Worm (Caenorhabditis elegans) whole organism, L3 larva: ENCODE data around the gene F38B6.6.

Source experiments
- R02D3.7 ChIP-seq: fragments of 150-350 bp; optimal IDR thresholded peaks from 2 replicates; lab custom pipeline; 2014; ENCODE audit warnings: missing biosample characterization, missing genetic modification characterization
- ZK546.5 ChIP-seq: sonication (generic microtip); optimal IDR thresholded peaks from 2 replicates; lab custom pipeline; 2017; ENCODE audit warnings: missing biosample characterization, missing genetic modification characterization
- aly-2 ChIP-seq: fragments of 150-350 bp; optimal IDR thresholded peaks from 2 replicates; lab custom pipeline; 2014; ENCODE audit warnings: missing biosample characterization, missing genetic modification characterization
- ama-1 ChIP-seq: fragments of 150-350 bp; optimal IDR thresholded peaks from 2 replicates; lab custom pipeline; 2018
- ceh-28 ChIP-seq: fragments of 150-350 bp; optimal IDR thresholded peaks from 2 replicates; lab custom pipeline; 2014; ENCODE audit warnings: missing biosample characterization, missing genetic modification reagents, missing genetic modification characterization
- ceh-82 ChIP-seq: fragments of 150-350 bp; optimal IDR thresholded peaks from 2 replicates; lab custom pipeline; 2014; ENCODE audit warnings: missing biosample characterization, missing genetic modification characterization
- egl-27 ChIP-seq: sonication (generic microtip); optimal IDR thresholded peaks from 4 replicates; lab custom pipeline; 2017; ENCODE audit warnings: missing biosample characterization, missing genetic modification reagents, missing genetic modification characterization
- egl-5 ChIP-seq: fragments of 150-350 bp; optimal IDR thresholded peaks from 2 replicates; lab custom pipeline; 2017; ENCODE audit warnings: missing biosample characterization, missing genetic modification reagents, missing genetic modification characterization, inconsistent platforms
- elt-1 ChIP-seq: fragments of 150-350 bp; optimal IDR thresholded peaks from 2 replicates; lab custom pipeline; 2014; ENCODE audit warnings: missing biosample characterization, missing genetic modification characterization
- elt-2 ChIP-seq: sonication (generic microtip); optimal IDR thresholded peaks from 2 replicates; lab custom pipeline; 2016; ENCODE audit warnings: missing genetic modification reagents, mild to moderate bottlenecking, missing genetic modification characterization, missing compliant biosample characterization
- eor-1 ChIP-seq, 2 experiments: fragments of 150-350 bp; optimal IDR thresholded peaks; 2 replicates each; lab custom pipeline; 2014 to 2018; ENCODE audit warnings: missing biosample characterization in 2 of 2, missing genetic modification characterization in 2 of 2
- fkh-10 ChIP-seq: sonication (generic microtip); optimal IDR thresholded peaks from 2 replicates; lab custom pipeline; 2017; ENCODE audit warnings: missing biosample characterization, missing genetic modification reagents, missing genetic modification characterization
- fkh-2 ChIP-seq: fragments of 150-350 bp; optimal IDR thresholded peaks from 2 replicates; lab custom pipeline; 2014; ENCODE audit warnings: missing biosample characterization, missing genetic modification reagents, missing genetic modification characterization
- fos-1 ChIP-seq: fragments of 150-350 bp; optimal IDR thresholded peaks from 2 replicates; lab custom pipeline; 2014; ENCODE audit warnings: missing biosample characterization, missing genetic modification characterization
- hmg-11 ChIP-seq: sonication (generic microtip); optimal IDR thresholded peaks from 2 replicates; lab custom pipeline; 2016; ENCODE audit warnings: missing genetic modification characterization, missing compliant biosample characterization
- jun-1 ChIP-seq: fragments of 150-350 bp; optimal IDR thresholded peaks from 2 replicates; lab custom pipeline; 2014; ENCODE audit warnings: missing biosample characterization, missing genetic modification reagents, missing genetic modification characterization
- lin-15B ChIP-seq: fragments of 150-350 bp; optimal IDR thresholded peaks from 2 replicates; lab custom pipeline; 2014; ENCODE audit warnings: missing biosample characterization, missing genetic modification characterization
- lin-39 ChIP-seq: fragments of 150-350 bp; optimal IDR thresholded peaks from 2 replicates; lab custom pipeline; 2018; ENCODE audit warnings: missing biosample characterization, missing genetic modification reagents, missing genetic modification characterization
- lsy-12 ChIP-seq: sonication (generic microtip); optimal IDR thresholded peaks from 2 replicates; lab custom pipeline; 2016; ENCODE audit warnings: mild to moderate bottlenecking, missing genetic modification characterization, missing compliant biosample characterization
- mdl-1 ChIP-seq: fragments of 150-350 bp; optimal IDR thresholded peaks from 2 replicates; lab custom pipeline; 2014; ENCODE audit warnings: missing biosample characterization, missing genetic modification characterization
- nfya-1 ChIP-seq: sonication (generic microtip); optimal IDR thresholded peaks from 2 replicates; lab custom pipeline; 2017; ENCODE audit warnings: missing genetic modification characterization, mild to moderate bottlenecking, missing compliant biosample characterization, antibody characterized with exemption, moderate library complexity; ENCODE audit not compliant: insufficient read depth
- nhr-11 ChIP-seq: fragments of 150-350 bp; optimal IDR thresholded peaks from 2 replicates; lab custom pipeline; 2014; ENCODE audit warnings: missing biosample characterization, missing genetic modification characterization
- nhr-23 ChIP-seq: fragments of 150-350 bp; optimal IDR thresholded peaks from 2 replicates; lab custom pipeline; 2014; ENCODE audit warnings: missing biosample characterization, missing genetic modification reagents, missing genetic modification characterization
- nhr-237 ChIP-seq: fragments of 150-350 bp; optimal IDR thresholded peaks from 2 replicates; lab custom pipeline; 2014; ENCODE audit warnings: missing biosample characterization, missing genetic modification characterization
- nhr-25 ChIP-seq: sonication (generic microtip); optimal IDR thresholded peaks from 2 replicates; lab custom pipeline; 2017; ENCODE audit warnings: missing biosample characterization, missing genetic modification characterization
- nhr-28 ChIP-seq: fragments of 150-350 bp; optimal IDR thresholded peaks from 2 replicates; lab custom pipeline; 2014; ENCODE audit warnings: missing biosample characterization, missing genetic modification characterization
- nhr-43 ChIP-seq: sonication (generic microtip); optimal IDR thresholded peaks from 2 replicates; lab custom pipeline; 2016; ENCODE audit warnings: mild to moderate bottlenecking, missing genetic modification characterization, missing compliant biosample characterization; ENCODE audit not compliant: poor library complexity, severe bottlenecking
- nhr-67 ChIP-seq: fragments of 150-350 bp; optimal IDR thresholded peaks from 2 replicates; lab custom pipeline; 2014; ENCODE audit warnings: missing biosample characterization, missing genetic modification characterization
- nhr-76 ChIP-seq: fragments of 150-350 bp; sonication (generic microtip); optimal IDR thresholded peaks from 5 replicates; lab custom pipeline; 2014; ENCODE audit warnings: missing biosample characterization, missing genetic modification characterization
- pha-4 ChIP-seq: fragments of 150-350 bp; optimal IDR thresholded peaks from 2 replicates; lab custom pipeline; 2014; ENCODE audit warnings: missing biosample characterization, missing genetic modification reagents, missing genetic modification characterization
- pqm-1 ChIP-seq: fragments of 150-350 bp; optimal IDR thresholded peaks from 2 replicates; lab custom pipeline; 2017; ENCODE audit warnings: missing biosample characterization, missing genetic modification characterization, inconsistent platforms
- sea-2 ChIP-seq: fragments of 150-350 bp; sonication (generic microtip); optimal IDR thresholded peaks from 4 replicates; lab custom pipeline; 2014; ENCODE audit warnings: missing biosample characterization, missing genetic modification reagents, missing genetic modification characterization
- snpc-4 ChIP-seq: fragments of 150-350 bp; optimal IDR thresholded peaks from 2 replicates; lab custom pipeline; 2014; ENCODE audit warnings: missing biosample characterization, missing genetic modification characterization
- tbx-2 ChIP-seq: sonication (generic microtip); optimal IDR thresholded peaks from 2 replicates; lab custom pipeline; 2016; ENCODE audit warnings: mild to moderate bottlenecking, missing genetic modification characterization, missing compliant biosample characterization
- unc-39 ChIP-seq: sonication (generic microtip); optimal IDR thresholded peaks from 4 replicates; lab custom pipeline; 2017; ENCODE audit warnings: missing biosample characterization, missing genetic modification characterization
- unc-62 ChIP-seq: fragments of 150-350 bp; sonication (generic microtip); optimal IDR thresholded peaks from 4 replicates; lab custom pipeline; 2014; ENCODE audit warnings: missing biosample characterization, missing genetic modification reagents, missing genetic modification characterization
- zag-1 ChIP-seq: fragments of 150-350 bp; optimal IDR thresholded peaks from 2 replicates; lab custom pipeline; 2014; ENCODE audit warnings: missing biosample characterization, missing genetic modification characterization
- ztf-11 ChIP-seq: fragments of 150-350 bp; optimal IDR thresholded peaks from 2 replicates; lab custom pipeline; 2014; ENCODE audit warnings: missing biosample characterization, missing genetic modification characterization
- ztf-4 ChIP-seq: fragments of 150-350 bp; optimal IDR thresholded peaks from 2 replicates; lab custom pipeline; 2014; ENCODE audit warnings: missing biosample characterization, missing genetic modification characterization

The F38B6.6 gene

DNA sequence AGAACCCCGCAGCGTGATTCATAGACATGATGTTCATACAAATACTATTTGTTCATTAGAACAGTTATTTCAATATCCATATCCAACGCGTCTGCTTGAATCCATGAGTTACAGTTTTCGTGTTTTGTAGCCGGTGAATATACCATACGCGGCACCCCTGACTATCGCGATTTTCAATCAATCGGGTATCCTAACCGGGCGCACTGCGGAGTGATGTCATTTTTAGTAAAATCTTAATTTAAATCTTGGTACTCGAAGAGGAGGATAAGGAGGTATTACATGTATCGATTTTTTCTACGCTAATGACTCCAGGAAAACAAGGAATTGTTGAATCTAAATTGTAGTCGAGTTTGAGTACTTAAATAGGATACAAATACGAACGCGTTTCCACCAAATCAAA, 20.5 kb downstream of the F38B6.6 start:
- TF ChIP-seq mdl-1 (tag; lab: Kevin White, UChicago) (no peak), zag-1 (tag; lab: Kevin White, UChicago) (no peak), nhr-237 (tag; lab: Kevin White, UChicago) (no peak), unc-39 (no peak), elt-1 (peak; percentile 22), ztf-11 (tag; lab: Kevin White, UChicago) (no peak), nhr-23 (tag; lab: Kevin White, UChicago) (no peak)

DNA sequence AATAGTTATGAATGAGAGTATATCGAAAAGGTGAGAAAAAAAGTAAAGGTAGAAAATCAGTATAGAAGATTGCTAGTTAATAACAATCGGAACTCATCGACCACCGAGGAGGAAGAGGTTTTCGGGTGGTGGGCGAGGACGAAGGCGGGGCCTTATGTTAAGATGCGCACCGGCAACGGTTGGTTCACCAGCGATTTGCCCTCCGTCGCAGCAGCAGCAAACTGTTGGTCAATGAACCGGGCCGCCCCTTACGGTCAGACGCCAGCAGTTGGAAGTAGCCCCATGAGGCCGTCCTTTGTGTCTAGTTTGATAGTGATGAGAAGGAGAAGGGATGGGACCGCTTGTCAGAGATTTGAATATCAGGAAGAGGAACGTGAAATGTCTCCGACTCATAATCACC, 21.0 kb downstream of the F38B6.6 start, which contains the start of gene nhr-137:
Gene nhr-137, minus strand, starts transcription at position 101 of the 400 bp plus-strand sequence.
- TF ChIP-seq fos-1 (tag; lab: Kevin White, UChicago) = no peak
- TF ChIP-seq hmg-11 (tag; lab: Kevin White, UChicago) = no peak
- no peak for TF ChIP-seq mdl-1 (tag; lab: Kevin White, UChicago)
- no peak for TF ChIP-seq elt-1
- no peak for TF ChIP-seq unc-39
- TF ChIP-seq fkh-10 = no peak

DNA sequence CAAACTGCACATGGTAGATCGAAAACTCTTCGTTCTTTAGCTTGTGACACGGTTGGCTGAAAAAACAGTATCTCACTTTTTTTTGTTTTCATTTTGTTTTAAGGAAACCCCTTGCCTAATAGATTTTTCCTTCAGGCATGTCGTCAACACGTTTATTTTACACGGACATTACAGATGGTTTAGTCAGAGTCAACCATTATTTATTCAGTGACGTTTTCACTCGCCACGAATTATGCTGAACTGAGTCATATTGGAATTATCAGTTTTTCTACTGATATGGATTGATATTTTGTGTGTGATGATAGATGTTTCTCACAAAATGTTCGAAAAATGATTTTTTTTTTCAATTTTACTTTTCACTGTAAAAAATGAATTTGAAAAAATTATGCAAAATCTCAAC, 22.4 kb downstream of the F38B6.6 start:
- TF ChIP-seq pha-4 = peak; percentile 27
- no peak for TF ChIP-seq nhr-11 (tag; lab: Kevin White, UChicago)
- peak; percentile 77 for TF ChIP-seq elt-2 (tag; lab: Kevin White, UChicago)
- peak; percentile 57 for TF ChIP-seq pqm-1 (tag; lab: Kevin White, UChicago)
- peak; percentile 42 for TF ChIP-seq fos-1 (tag; lab: Kevin White, UChicago)
- no peak for TF ChIP-seq nhr-76 (tag; lab: Kevin White, UChicago)
- TF ChIP-seq jun-1 = no peak

DNA sequence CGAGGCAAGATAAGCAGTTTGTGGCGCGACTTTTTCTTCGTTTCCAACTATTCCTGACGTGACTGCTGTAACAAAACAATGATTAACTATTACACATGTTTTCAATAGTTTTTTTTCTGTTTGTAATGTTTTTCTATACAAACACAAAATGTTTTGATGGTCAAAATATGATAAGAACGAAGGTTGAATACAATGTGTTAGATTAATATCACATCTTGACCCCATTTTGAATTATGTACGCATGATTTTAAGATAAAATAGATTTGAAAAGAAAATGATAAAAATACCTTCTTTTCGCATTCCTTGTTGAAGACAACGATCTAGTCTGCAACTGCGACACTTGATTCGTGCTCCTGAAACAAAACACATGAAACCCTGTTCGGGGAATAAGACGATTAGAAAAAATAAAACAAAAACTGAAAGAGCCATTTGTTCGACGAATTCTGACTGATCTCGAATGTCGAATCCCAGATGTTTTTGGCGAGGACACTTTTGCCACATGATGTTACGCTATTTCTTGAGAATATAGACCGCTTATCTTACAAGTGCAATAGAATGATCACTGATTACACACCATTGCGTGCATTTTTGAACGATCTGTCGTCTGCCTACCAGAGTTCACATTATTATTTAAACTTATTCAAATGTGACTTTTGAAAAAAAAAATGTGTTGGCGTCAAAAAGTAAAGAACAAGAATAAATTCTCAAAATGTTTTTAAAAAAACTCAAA, 24.6 kb downstream of the F38B6.6 start:
- TF ChIP-seq egl-5 (tag; lab: Kevin White, UChicago) (no peak), elt-2 (tag; lab: Kevin White, UChicago) (peak; percentile 72), snpc-4 (tag; lab: Kevin White, UChicago) (no peak), nfya-1 (tag; lab: Kevin White, UChicago) (peak; percentile 1), zag-1 (tag; lab: Kevin White, UChicago) (no peak), pqm-1 (tag; lab: Kevin White, UChicago) (peak; percentile 53), fkh-2 (tag; lab: Kevin White, UChicago) (no peak), unc-62 (no peak), R02D3.7 (tag; lab: Kevin White, UChicago) (no peak), elt-1 (peak; percentile 68), lin-39 (tag; lab: Kevin White, UChicago) (no peak)

DNA sequence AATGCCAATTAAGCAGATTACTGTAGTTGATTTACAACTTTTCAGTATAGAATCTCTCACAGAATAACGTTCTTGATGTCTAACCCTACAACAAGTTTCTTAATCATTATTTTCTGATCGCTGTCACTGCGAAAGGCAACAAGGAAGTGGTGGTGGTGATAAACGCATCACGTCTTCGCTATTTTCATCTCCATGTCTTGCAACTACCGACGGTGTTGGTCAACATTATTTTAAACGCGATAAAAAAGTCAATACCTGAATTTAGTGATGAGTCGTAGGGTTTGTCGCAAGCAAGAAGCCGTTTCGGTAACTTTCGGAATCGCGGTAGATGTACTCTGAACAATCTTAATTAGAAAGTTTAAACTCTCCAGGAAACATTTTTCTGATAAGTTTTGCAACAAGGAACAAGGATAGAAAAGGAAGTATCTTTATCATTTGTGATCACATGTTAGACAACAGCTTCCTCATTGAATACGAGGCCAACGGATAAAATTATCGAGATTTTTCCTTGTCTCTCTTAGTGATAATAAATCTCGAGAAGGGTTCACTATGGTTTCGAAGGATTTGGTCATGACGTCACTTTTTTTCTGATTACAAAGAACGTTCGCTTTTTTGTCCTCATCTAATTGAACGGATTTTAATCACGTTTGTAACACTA, 26.0 kb downstream of the F38B6.6 start:
- TF ChIP-seq egl-5 (tag; lab: Kevin White, UChicago) = no peak
- no peak for TF ChIP-seq ceh-28 (tag; lab: Kevin White, UChicago)
- no peak for TF ChIP-seq ZK546.5
- TF ChIP-seq elt-1 = no peak
- TF ChIP-seq unc-39 = no peak
- no peak for TF ChIP-seq nhr-25 (tag; lab: Kevin White, UChicago)
- TF ChIP-seq nhr-43 (tag; lab: Kevin White, UChicago) = peak; percentile 42
- TF ChIP-seq egl-27 (tag; lab: Kevin White, UChicago) = peak; percentile 36
- TF ChIP-seq sea-2 = no peak
- no peak for TF ChIP-seq nfya-1 (tag; lab: Kevin White, UChicago)
- peak; percentile 95 for TF ChIP-seq nhr-23 (tag; lab: Kevin White, UChicago)
- TF ChIP-seq lsy-12 (tag; lab: Kevin White, UChicago) = no peak
- no peak for TF ChIP-seq aly-2 (tag; lab: Kevin White, UChicago)
- TF ChIP-seq pha-4 = no peak
- peak; percentile 1 for TF ChIP-seq ama-1 (lab: Kevin White, UChicago)
- no peak for TF ChIP-seq nhr-237 (tag; lab: Kevin White, UChicago)
- TF ChIP-seq hmg-11 (tag; lab: Kevin White, UChicago) = no peak
- peak; percentile 27 for TF ChIP-seq tbx-2 (tag; lab: Kevin White, UChicago)
- no peak for TF ChIP-seq pqm-1 (tag; lab: Kevin White, UChicago)
- TF ChIP-seq snpc-4 (tag; lab: Kevin White, UChicago) = no peak
- no peak for TF ChIP-seq mdl-1 (tag; lab: Kevin White, UChicago)
- no peak for TF ChIP-seq ztf-4 (tag; lab: Kevin White, UChicago)
- no peak for TF ChIP-seq fos-1 (tag; lab: Kevin White, UChicago)
- no peak for TF ChIP-seq ceh-82 (tag; lab: Kevin White, UChicago)
- TF ChIP-seq nhr-28 (tag; lab: Kevin White, UChicago) = no peak
- no peak for TF ChIP-seq fkh-10
- TF ChIP-seq zag-1 (tag; lab: Kevin White, UChicago) = no peak
- TF ChIP-seq nhr-11 (tag; lab: Kevin White, UChicago) = no peak
- no peak for TF ChIP-seq nhr-67 (tag; lab: Kevin White, UChicago)
- TF ChIP-seq elt-2 (tag; lab: Kevin White, UChicago) = no peak
- no peak for TF ChIP-seq fkh-2 (tag; lab: Kevin White, UChicago)
- TF ChIP-seq lin-15B = no peak
- TF ChIP-seq eor-1 (tag; optimal IDR thresholded peaks at IDR 0.05; lab: Kevin White, UChicago) = no peak
- TF ChIP-seq lin-39 (tag; lab: Kevin White, UChicago) = no peak
